Worm (Caenorhabditis elegans) whole organism, mixed stage, embryonic: ENCODE results near the gene F21E9.2.

ENCODE experiments used
- blmp-1 ChIP-seq: fragments of 150-350 bp; optimal IDR thresholded peaks from 2 replicates; lab custom pipeline; 2014; ENCODE audit warnings: missing biosample characterization, missing genetic modification characterization
- ces-1 ChIP-seq: fragments of 150-350 bp; optimal IDR thresholded peaks from 2 replicates; lab custom pipeline; 2014; ENCODE audit warnings: missing biosample characterization, missing genetic modification reagents, missing genetic modification characterization
- elt-1 ChIP-seq: sonication (generic microtip); optimal IDR thresholded peaks from 2 replicates; lab custom pipeline; 2017; ENCODE audit warnings: missing genetic modification characterization, mild to moderate bottlenecking, missing compliant biosample characterization, antibody characterized with exemption, moderate library complexity, borderline replicate concordance; ENCODE audit not compliant: insufficient read depth
- elt-3 ChIP-seq: fragments of 150-350 bp; optimal IDR thresholded peaks from 2 replicates; lab custom pipeline; 2014; ENCODE audit warnings: missing biosample characterization, missing genetic modification characterization
- lin-13 ChIP-seq: fragments of 150-350 bp; optimal IDR thresholded peaks from 2 replicates; lab custom pipeline; 2014; ENCODE audit warnings: missing biosample characterization, missing genetic modification characterization
- lsy-2 ChIP-seq: fragments of 150-350 bp; optimal IDR thresholded peaks from 2 replicates; lab custom pipeline; 2014; ENCODE audit warnings: missing biosample characterization, missing genetic modification characterization
- nhr-2 ChIP-seq: fragments of 150-350 bp; optimal IDR thresholded peaks from 2 replicates; lab custom pipeline; 2014; ENCODE audit warnings: missing biosample characterization, missing genetic modification characterization
- nhr-237 ChIP-seq: fragments of 150-350 bp; optimal IDR thresholded peaks from 2 replicates; lab custom pipeline; 2014; ENCODE audit warnings: missing biosample characterization, missing genetic modification characterization
- nhr-76 ChIP-seq: sonication (generic microtip); optimal IDR thresholded peaks from 2 replicates; lab custom pipeline; 2017; ENCODE audit warnings: missing biosample characterization, missing genetic modification characterization
- pha-4 ChIP-seq: fragments of 150-350 bp; optimal IDR thresholded peaks from 2 replicates; lab custom pipeline; 2018; ENCODE audit warnings: missing biosample characterization, missing genetic modification reagents, missing genetic modification characterization
- sptf-1 ChIP-seq: sonication (generic microtip); optimal IDR thresholded peaks from 2 replicates; lab custom pipeline; 2017; ENCODE audit warnings: mild to moderate bottlenecking, missing genetic modification characterization, moderate library complexity, missing compliant biosample characterization
- unc-39 ChIP-seq: fragments of 150-350 bp; optimal IDR thresholded peaks from 2 replicates; lab custom pipeline; 2014; ENCODE audit warnings: missing biosample characterization, missing genetic modification characterization
- unc-62 ChIP-seq: fragments of 150-350 bp; optimal IDR thresholded peaks from 2 replicates; lab custom pipeline; 2014; ENCODE audit warnings: missing biosample characterization, missing genetic modification reagents, missing genetic modification characterization

- TF ChIP-seq unc-39 (tag; lab: Kevin White, UChicago) (no peak), blmp-1 (tag; lab: Kevin White, UChicago) (no peak), pha-4 (tag; lab: Kevin White, UChicago) (no peak), elt-3 (no peak), nhr-2 (no peak), lin-13 (tag; lab: Kevin White, UChicago) (no peak), elt-1 (no peak), lsy-2 (tag; lab: Kevin White, UChicago) (no peak), ces-1 (no peak), nhr-76 (no peak), unc-62 (GFP tag; lab: Kevin White, UChicago) (no peak), sptf-1 (tag; lab: Kevin White, UChicago) (no peak), nhr-237 (tag; lab: Kevin White, UChicago) (no peak)
Observed at ce11 chrX:1370736-1371281, 41.1 kb upstream of the F21E9.2 start, which contains the start of gene F56C3.7.
